Worm (Caenorhabditis elegans): Measurements from ENCODE around the gene tdc-1.

Gene tdc-1

DNA sequence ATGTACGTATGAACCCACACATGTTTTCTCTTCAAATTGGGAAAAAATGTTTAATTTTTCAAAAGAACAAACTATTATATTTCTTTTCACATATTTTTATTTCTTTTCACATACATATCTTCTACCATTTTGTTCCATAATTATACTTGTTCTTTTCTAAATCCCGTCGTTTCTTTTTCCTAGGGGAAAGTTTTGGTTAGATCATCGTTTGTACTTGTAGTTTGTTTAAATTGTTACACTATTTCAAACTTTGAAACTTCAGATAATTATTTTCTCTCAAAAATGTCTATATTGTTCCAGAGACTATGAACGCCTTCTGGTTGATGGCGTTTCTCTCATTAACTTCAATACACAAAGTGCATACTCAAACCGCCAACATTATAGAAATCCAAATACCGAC lies 14.4 kb upstream of the tdc-1 start, which contains the start of gene F35C11.7:
TSS of gene F35C11.7 (plus strand) at position 301 of the 400 bp plus-strand sequence.
- TF ChIP-seq lsy-2 (tag; optimal IDR thresholded peaks at IDR 0.05) (no peak), hlh-1 (tag; optimal IDR thresholded peaks at IDR 0.05) (no peak), ces-1 (GFP tag; optimal IDR thresholded peaks at IDR 0.05) (no peak), ham-2 (GFP tag; optimal IDR thresholded peaks at IDR 0.05) (no peak), mep-1 (tag; optimal IDR thresholded peaks at IDR 0.05) (no peak), ceh-83 (GFP tag; optimal IDR thresholded peaks at IDR 0.05) (no peak), unc-120 (tag; optimal IDR thresholded peaks at IDR 0.05; ENCODE audit: poor library complexity, severe bottlenecking) (no peak), elt-1 (tag; optimal IDR thresholded peaks at IDR 0.05; ENCODE audit: borderline replicate concordance, insufficient read depth) (no peak)

DNA sequence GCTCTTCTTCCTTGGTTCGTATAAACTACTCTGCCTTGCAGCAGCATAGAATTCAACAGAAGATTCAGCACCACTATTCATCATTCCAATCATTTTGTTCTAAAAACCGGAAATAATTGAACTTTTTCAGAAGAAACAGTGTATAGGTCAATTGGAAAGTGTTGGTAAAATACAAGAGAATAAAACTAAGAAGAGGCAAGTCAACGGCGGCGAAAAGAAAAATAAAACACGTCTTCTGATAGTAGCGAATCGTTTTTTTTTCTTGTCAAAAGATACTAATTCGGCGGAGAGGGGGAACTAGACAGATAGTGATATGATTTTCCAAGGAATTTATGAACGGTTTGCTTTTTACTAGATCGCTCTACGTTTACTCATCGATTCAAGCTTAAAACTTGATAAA lies 11.4 kb upstream of the tdc-1 start, which contains the start of gene F35C11.6:
TSS of gene F35C11.6 (minus strand) at position 101 of the 400 bp plus-strand sequence.
- TF ChIP-seq unc-62 (GFP tag; optimal IDR thresholded peaks at IDR 0.05) (no peak), sem-2 (GFP tag; optimal IDR thresholded peaks at IDR 0.05) (no peak), zip-8 (tag; optimal IDR thresholded peaks at IDR 0.05) (no peak), elt-1 (tag; optimal IDR thresholded peaks at IDR 0.05; ENCODE audit: borderline replicate concordance, insufficient read depth) (no peak), unc-120 (tag; optimal IDR thresholded peaks at IDR 0.05; ENCODE audit: poor library complexity, severe bottlenecking) (no peak), flh-1 (GFP tag; optimal IDR thresholded peaks at IDR 0.05) (no peak), drap-1 (GFP tag; optimal IDR thresholded peaks at IDR 0.05) (no peak), tbx-8 (GFP tag; optimal IDR thresholded peaks at IDR 0.05) (no peak), nhr-12 (tag; optimal IDR thresholded peaks at IDR 0.05) (no peak), ham-2 (GFP tag; optimal IDR thresholded peaks at IDR 0.05) (no peak), ceh-39 (tag; optimal IDR thresholded peaks at IDR 0.05) (no peak), sptf-1 (tag; optimal IDR thresholded peaks at IDR 0.05) (no peak), mab-5 (tag; optimal IDR thresholded peaks at IDR 0.05) (no peak), ces-1 (GFP tag; optimal IDR thresholded peaks at IDR 0.05) (no peak)

DNA sequence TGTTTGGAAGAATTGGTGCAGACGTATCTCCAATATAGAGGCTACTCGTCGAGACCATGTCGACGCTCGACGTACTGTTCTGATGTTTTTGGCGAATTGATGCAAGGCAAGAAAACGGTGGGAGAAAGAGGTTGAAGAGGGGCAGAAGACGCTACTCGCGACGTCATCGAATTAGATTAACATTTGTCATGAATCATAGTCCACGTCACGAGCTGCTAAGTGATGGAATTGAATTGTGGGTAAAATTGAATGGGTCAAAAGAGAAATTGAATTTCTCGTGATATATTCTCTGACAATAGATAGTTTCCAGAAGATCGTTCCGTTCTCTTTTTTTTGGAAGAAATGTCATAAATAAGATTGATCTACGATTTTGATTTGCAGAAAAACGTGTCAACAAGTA lies 10.7 kb upstream of the tdc-1 start:
- TF ChIP-seq sptf-1 (tag; optimal IDR thresholded peaks at IDR 0.05) (no peak), ces-1 (GFP tag; optimal IDR thresholded peaks at IDR 0.05) (no peak), unc-39 (tag; optimal IDR thresholded peaks at IDR 0.05) (no peak), lin-13 (tag; optimal IDR thresholded peaks at IDR 0.05) (no peak)

DNA sequence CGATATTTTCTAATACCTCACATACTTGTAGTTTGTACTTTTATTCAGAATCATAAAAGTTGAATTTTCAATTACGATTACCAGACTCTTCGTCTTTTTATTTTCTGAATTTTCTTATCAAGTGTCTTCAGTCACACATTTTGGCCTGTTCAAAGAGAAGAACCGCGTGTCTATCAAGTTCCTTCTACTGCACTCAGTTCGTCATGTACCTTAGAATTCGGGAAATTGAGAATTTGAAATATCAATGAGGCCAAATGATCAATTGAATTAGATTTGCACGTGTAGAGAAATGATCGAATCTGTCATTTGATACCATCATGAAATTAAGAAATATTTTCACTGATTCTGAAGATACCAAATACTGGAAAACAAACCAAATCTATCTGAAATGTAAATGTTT lies 6.8 kb upstream of the tdc-1 start:
- TF ChIP-seq sptf-1 (tag; optimal IDR thresholded peaks at IDR 0.05), result no peak
- TF ChIP-seq lin-32 (GFP tag; optimal IDR thresholded peaks at IDR 0.05), result no peak
- TF ChIP-seq pha-4 (tag; optimal IDR thresholded peaks at IDR 0.05), result no peak
- no peak for TF ChIP-seq zip-8 (tag; optimal IDR thresholded peaks at IDR 0.05)
- no peak for TF ChIP-seq bed-3 (GFP tag; optimal IDR thresholded peaks at IDR 0.05)
- no peak for TF ChIP-seq ceh-83 (GFP tag; optimal IDR thresholded peaks at IDR 0.05)
- TF ChIP-seq ztf-11 (tag; optimal IDR thresholded peaks at IDR 0.05), result no peak
- TF ChIP-seq lin-13 (tag; optimal IDR thresholded peaks at IDR 0.05), result no peak
- TF ChIP-seq ceh-43 (GFP tag; optimal IDR thresholded peaks at IDR 0.05), result no peak
- no peak for TF ChIP-seq elt-1 (tag; optimal IDR thresholded peaks at IDR 0.05; ENCODE audit: borderline replicate concordance, insufficient read depth)
- no peak for TF ChIP-seq unc-62 (GFP tag; optimal IDR thresholded peaks at IDR 0.05)
- no peak for TF ChIP-seq mep-1 (tag; optimal IDR thresholded peaks at IDR 0.05)
- TF ChIP-seq tbx-8 (GFP tag; optimal IDR thresholded peaks at IDR 0.05), result no peak
- no peak for TF ChIP-seq lsy-2 (tag; optimal IDR thresholded peaks at IDR 0.05)
- TF ChIP-seq nhr-12 (tag; optimal IDR thresholded peaks at IDR 0.05), result no peak

DNA sequence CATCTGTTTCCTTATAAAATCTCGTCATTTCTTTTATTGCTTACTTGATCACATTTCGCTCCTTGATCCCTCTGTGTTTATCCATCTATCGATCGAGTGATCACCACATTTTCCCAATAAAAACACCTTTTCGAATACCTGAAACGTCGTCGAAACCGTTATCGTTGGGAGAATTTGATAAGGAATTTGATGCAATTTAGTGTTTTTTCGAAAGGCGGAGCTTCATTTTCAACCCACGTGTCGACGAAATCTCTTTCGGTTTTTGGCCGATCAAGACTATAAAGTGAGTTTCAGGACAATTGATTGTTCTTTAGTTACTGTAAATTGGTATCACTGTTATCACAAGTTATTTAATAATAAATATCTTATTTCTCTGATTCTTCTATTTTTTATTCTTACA lies 5.8 kb upstream of the tdc-1 start, which contains the start of gene srdh-1:
TSS of gene srdh-1 (plus strand) at position 43 of the 400 bp plus-strand sequence.
- TF ChIP-seq lsy-2 (tag; optimal IDR thresholded peaks at IDR 0.05) (no peak), mep-1 (tag; optimal IDR thresholded peaks at IDR 0.05) (no peak), ceh-83 (GFP tag; optimal IDR thresholded peaks at IDR 0.05) (no peak), unc-62 (GFP tag; optimal IDR thresholded peaks at IDR 0.05) (no peak), pha-4 (tag; optimal IDR thresholded peaks at IDR 0.05) (no peak), nhr-76 (tag; optimal IDR thresholded peaks at IDR 0.05) (no peak), lin-13 (tag; optimal IDR thresholded peaks at IDR 0.05) (no peak), ceh-43 (GFP tag; optimal IDR thresholded peaks at IDR 0.05) (no peak), lin-32 (GFP tag; optimal IDR thresholded peaks at IDR 0.05) (no peak), ceh-39 (tag; optimal IDR thresholded peaks at IDR 0.05) (no peak), elt-1 (tag; optimal IDR thresholded peaks at IDR 0.05; ENCODE audit: borderline replicate concordance, insufficient read depth) (no peak), drap-1 (GFP tag; optimal IDR thresholded peaks at IDR 0.05) (no peak), nhr-237 (tag; optimal IDR thresholded peaks at IDR 0.05) (no peak), elt-3 (tag; optimal IDR thresholded peaks at IDR 0.05) (no peak), tbx-8 (GFP tag; optimal IDR thresholded peaks at IDR 0.05) (no peak), ztf-11 (tag; optimal IDR thresholded peaks at IDR 0.05) (no peak), zip-8 (tag; optimal IDR thresholded peaks at IDR 0.05) (no peak), unc-120 (tag; optimal IDR thresholded peaks at IDR 0.05; ENCODE audit: poor library complexity, severe bottlenecking) (no peak), ham-2 (GFP tag; optimal IDR thresholded peaks at IDR 0.05) (no peak), nhr-12 (tag; optimal IDR thresholded peaks at IDR 0.05) (no peak)

Data from whole organism, mixed stage, embryonic.